Worm (Caenorhabditis elegans) whole organism, L1 larva: Measurements from ENCODE around the gene otpl-2.

ENCODE experiments used
- aly-2 ChIP-seq: fragments of 150-350 bp; optimal IDR thresholded peaks from 2 replicates; lab custom pipeline; 2014; ENCODE audit warnings: missing biosample characterization, missing genetic modification characterization
- ceh-90 ChIP-seq: sonication (generic microtip); optimal IDR thresholded peaks from 2 replicates; lab custom pipeline; 2016; ENCODE audit warnings: missing genetic modification characterization, missing compliant biosample characterization
- fos-1 ChIP-seq: fragments of 150-350 bp; optimal IDR thresholded peaks from 2 replicates; lab custom pipeline; 2014; ENCODE audit warnings: missing biosample characterization, missing genetic modification characterization
- lin-39 ChIP-seq: fragments of 150-350 bp; optimal IDR thresholded peaks from 2 replicates; lab custom pipeline; 2014; ENCODE audit warnings: missing biosample characterization, missing genetic modification reagents, missing genetic modification characterization
- nhr-237 ChIP-seq: fragments of 150-350 bp; optimal IDR thresholded peaks from 2 replicates; lab custom pipeline; 2014; ENCODE audit warnings: missing biosample characterization, missing genetic modification characterization
- pqm-1 ChIP-seq: sonication (generic microtip); optimal IDR thresholded peaks from 3 replicates; lab custom pipeline; 2017; ENCODE audit warnings: missing biosample characterization, missing genetic modification characterization
- skn-1 ChIP-seq: fragments of 150-350 bp; optimal IDR thresholded peaks from 2 replicates; lab custom pipeline; 2014; ENCODE audit warnings: missing biosample characterization, missing genetic modification characterization
- snpc-4 ChIP-seq: fragments of 150-350 bp; optimal IDR thresholded peaks from 2 replicates; lab custom pipeline; 2014; ENCODE audit warnings: missing biosample characterization, missing genetic modification characterization
- ztf-4 ChIP-seq: fragments of 150-350 bp; optimal IDR thresholded peaks from 2 replicates; lab custom pipeline; 2014; ENCODE audit warnings: missing biosample characterization, missing genetic modification characterization

DNA sequence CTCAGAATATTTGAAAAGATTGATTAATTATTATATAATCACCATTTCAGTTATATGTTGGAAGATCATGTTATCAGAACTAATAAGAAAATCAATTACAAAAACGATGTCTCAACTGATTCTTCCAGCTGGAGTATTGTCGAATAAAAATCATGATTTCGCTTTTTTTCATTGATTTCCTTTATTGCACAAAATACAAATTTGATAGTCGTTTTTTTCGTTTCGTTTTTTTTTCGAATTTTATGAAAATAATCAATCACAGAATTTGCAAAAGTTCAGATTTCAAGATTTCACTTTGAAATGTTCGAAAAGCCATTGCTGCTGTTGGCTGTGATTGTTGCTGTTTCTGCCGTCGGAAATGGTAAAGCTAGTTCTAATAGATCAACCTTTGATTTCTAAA, 37.7 kb upstream of the otpl-2 start, which contains the start of gene C49G7.13:
- no peak for TF ChIP-seq ceh-90
- TF ChIP-seq snpc-4 (tag; lab: Kevin White, UChicago) = no peak
- TF ChIP-seq skn-1 (tag; lab: Kevin White, UChicago) = no peak
- no peak for TF ChIP-seq aly-2 (tag; lab: Kevin White, UChicago)
- TF ChIP-seq ztf-4 (tag; lab: Kevin White, UChicago) = no peak
- no peak for TF ChIP-seq lin-39 (tag; lab: Kevin White, UChicago)
- no peak for TF ChIP-seq fos-1 (tag; lab: Kevin White, UChicago)
- TF ChIP-seq nhr-237 (tag; lab: Kevin White, UChicago) = no peak
- no peak for TF ChIP-seq pqm-1 (tag; lab: Kevin White, UChicago)
